Worm (Caenorhabditis elegans): ENCODE measurements around the gene Y46C8AL.11.

DNA sequence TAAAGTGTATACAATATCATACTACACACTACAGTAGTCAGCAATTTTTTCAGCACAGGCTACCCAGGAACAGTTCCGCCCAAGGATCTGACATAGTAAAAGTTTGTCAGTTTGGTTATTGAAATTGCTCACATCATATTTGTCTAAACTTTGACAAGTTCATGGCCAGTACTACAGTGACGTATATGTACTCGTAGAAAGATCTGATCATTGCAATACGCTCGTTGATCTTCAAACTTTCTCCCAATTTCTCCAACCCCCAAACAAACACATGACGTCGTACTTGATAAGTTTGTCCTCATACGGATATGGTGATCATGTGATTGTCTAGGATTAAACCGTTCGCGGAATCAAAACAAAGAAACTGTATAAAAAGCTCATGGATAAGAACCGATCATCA lies 48.3 kb upstream of the Y46C8AL.11 start, which contains the start of gene dct-8:
- no peak for TF ChIP-seq aly-2 (tag; optimal IDR thresholded peaks at IDR 0.05)
- no peak for TF ChIP-seq elt-3 (tag; optimal IDR thresholded peaks at IDR 0.05)
- TF ChIP-seq alr-1 (tag; optimal IDR thresholded peaks at IDR 0.05): no peak
- TF ChIP-seq blmp-1 (tag; optimal IDR thresholded peaks at IDR 0.05; ENCODE audit: insufficient read depth): no peak
- TF ChIP-seq egl-27 (tag; optimal IDR thresholded peaks at IDR 0.05): no peak
- TF ChIP-seq snpc-4 (tag; optimal IDR thresholded peaks at IDR 0.05): no peak
